Fruit fly (Drosophila melanogaster) S2 (cell line): ENCODE measurements around the gene CG6678.

ENCODE experiments used
- CG8478 ChIP-seq: fragments of >200 bp; optimal IDR thresholded peaks from 2 replicates; lab custom pipeline; 2018
- CTCF ChIP-seq, 2 experiments: fragments of >200 bp; optimal IDR thresholded peaks; 2 replicates each; lab custom pipeline; 2018

DNA sequence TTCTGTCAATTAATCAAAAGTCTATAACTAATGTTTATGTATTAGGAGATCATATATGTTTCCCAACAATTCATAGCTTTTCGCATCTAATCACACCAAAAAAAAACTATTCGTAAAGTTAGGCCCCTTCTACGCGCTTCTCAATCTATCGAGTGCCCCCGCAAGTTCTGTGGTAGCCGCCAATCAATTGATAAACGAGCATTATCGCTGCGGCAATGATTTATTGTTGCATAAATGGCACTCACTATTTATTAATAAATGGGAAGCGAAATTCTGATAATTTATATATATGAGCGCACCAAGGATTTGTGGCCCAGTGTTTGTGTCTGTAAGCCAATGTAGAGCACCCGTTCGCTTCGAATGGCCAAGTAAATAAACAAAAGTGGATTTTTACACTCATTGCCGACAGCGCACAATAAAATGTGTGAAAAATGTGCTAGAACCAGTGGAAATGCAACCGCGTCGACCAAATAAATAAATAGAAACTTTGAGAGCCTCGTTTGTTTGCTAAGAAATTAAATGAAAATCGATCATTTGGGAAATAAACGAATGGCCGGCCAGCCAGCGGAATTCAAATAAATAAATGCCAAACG lies 15.4 kb upstream of the CG6678 start:
- no peak for TF ChIP-seq CG8478 (lab: Kevin White, UChicago)
- no peak for TF ChIP-seq CTCF (optimal IDR thresholded peaks at IDR 0.05; lab: Kevin White, UChicago)
